Worm (Caenorhabditis elegans): Measurements from ENCODE around the gene dmd-7.
A peak's percentile ranks its signal among the peaks of the same experiment; 100 is the strongest.

dmd-7 gene

ce11 chrV:6229457-6229949 is 17.2 kb upstream of the dmd-7 start:
- TF ChIP-seq elt-1 (tag; optimal IDR thresholded peaks at IDR 0.05; ENCODE audit: borderline replicate concordance, insufficient read depth) (peak; percentile 11), snpc-4 (tag; optimal IDR thresholded peaks at IDR 0.05) (no peak), tbx-8 (GFP tag; optimal IDR thresholded peaks at IDR 0.05) (no peak), nhr-76 (tag; optimal IDR thresholded peaks at IDR 0.05) (no peak), hlh-1 (tag; optimal IDR thresholded peaks at IDR 0.05) (no peak), cnd-1 (tag; optimal IDR thresholded peaks at IDR 0.05) (no peak), zip-8 (tag; optimal IDR thresholded peaks at IDR 0.05) (no peak), nhr-28 (tag; optimal IDR thresholded peaks at IDR 0.05) (no peak), sptf-1 (tag; optimal IDR thresholded peaks at IDR 0.05) (no peak), nhr-2 (tag; optimal IDR thresholded peaks at IDR 0.05) (no peak), mls-2 (tag; optimal IDR thresholded peaks at IDR 0.05) (no peak), bed-3 (GFP tag; optimal IDR thresholded peaks at IDR 0.05) (no peak), ztf-11 (tag; optimal IDR thresholded peaks at IDR 0.05) (no peak), lsy-2 (tag; optimal IDR thresholded peaks at IDR 0.05) (peak; percentile 2), unc-62 (GFP tag; optimal IDR thresholded peaks at IDR 0.05) (no peak), ham-2 (GFP tag; optimal IDR thresholded peaks at IDR 0.05) (peak; percentile 72), ceh-43 (GFP tag; optimal IDR thresholded peaks at IDR 0.05) (no peak), sem-2 (GFP tag; optimal IDR thresholded peaks at IDR 0.05) (no peak), nhr-12 (tag; optimal IDR thresholded peaks at IDR 0.05) (no peak), elt-3 (tag; optimal IDR thresholded peaks at IDR 0.05) (peak; percentile 57), ces-1 (GFP tag; optimal IDR thresholded peaks at IDR 0.05) (no peak), nhr-237 (tag; optimal IDR thresholded peaks at IDR 0.05) (no peak), M03D4.4 (tag; optimal IDR thresholded peaks at IDR 0.05) (no peak), pha-4 (tag; optimal IDR thresholded peaks at IDR 0.05) (no peak), ceh-83 (GFP tag; optimal IDR thresholded peaks at IDR 0.05) (no peak), mep-1 (tag; optimal IDR thresholded peaks at IDR 0.05) (no peak), flh-1 (GFP tag; optimal IDR thresholded peaks at IDR 0.05) (no peak), unc-120 (tag; optimal IDR thresholded peaks at IDR 0.05; ENCODE audit: poor library complexity, severe bottlenecking) (peak; percentile 13), lin-13 (tag; optimal IDR thresholded peaks at IDR 0.05) (no peak), ceh-39 (tag; optimal IDR thresholded peaks at IDR 0.05) (no peak), mab-5 (tag; optimal IDR thresholded peaks at IDR 0.05) (no peak), blmp-1 (tag; optimal IDR thresholded peaks at IDR 0.05) (no peak), lin-32 (GFP tag; optimal IDR thresholded peaks at IDR 0.05) (no peak), drap-1 (GFP tag; optimal IDR thresholded peaks at IDR 0.05) (no peak)

- TF ChIP-seq nhr-2 (tag; optimal IDR thresholded peaks at IDR 0.05): peak; percentile 15
- peak; percentile 35 for TF ChIP-seq mls-2 (tag; optimal IDR thresholded peaks at IDR 0.05)
- peak; percentile 69 for TF ChIP-seq ceh-43 (GFP tag; optimal IDR thresholded peaks at IDR 0.05)
- TF ChIP-seq hlh-1 (tag; optimal IDR thresholded peaks at IDR 0.05): no peak
- no peak for TF ChIP-seq lin-32 (GFP tag; optimal IDR thresholded peaks at IDR 0.05)
Measured at ce11 chrV:6230629-6231229, 16.0 kb upstream of the dmd-7 start.

ce11 chrV:6231902-6232340 is 14.8 kb upstream of the dmd-7 start:
- TF ChIP-seq mls-2 (tag; optimal IDR thresholded peaks at IDR 0.05): no peak
- TF ChIP-seq nhr-28 (tag; optimal IDR thresholded peaks at IDR 0.05): no peak
- no peak for TF ChIP-seq zip-8 (tag; optimal IDR thresholded peaks at IDR 0.05)

ce11 chrV:6232886-6233285 is 13.8 kb upstream of the dmd-7 start:
- TF ChIP-seq ceh-83 (GFP tag; optimal IDR thresholded peaks at IDR 0.05) (no peak), drap-1 (GFP tag; optimal IDR thresholded peaks at IDR 0.05) (no peak), elt-1 (tag; optimal IDR thresholded peaks at IDR 0.05; ENCODE audit: borderline replicate concordance, insufficient read depth) (peak; percentile 87), tbx-8 (GFP tag; optimal IDR thresholded peaks at IDR 0.05) (no peak), zip-8 (tag; optimal IDR thresholded peaks at IDR 0.05) (no peak), lin-13 (tag; optimal IDR thresholded peaks at IDR 0.05) (no peak), unc-62 (GFP tag; optimal IDR thresholded peaks at IDR 0.05) (no peak), ces-1 (GFP tag; optimal IDR thresholded peaks at IDR 0.05) (peak; percentile 35), sptf-1 (tag; optimal IDR thresholded peaks at IDR 0.05) (no peak)
